Fruit fly (Drosophila melanogaster) whole organism, embryonic: Measurements from ENCODE around the gene CG1575.

Source experiments
- Adf1 ChIP-seq: fragments of 200-800 bp; sonication (Bioruptor generic); IDR thresholded peaks from 2 replicates; pipeline ENCODE4 v1.3.6; 2022; ENCODE audit warnings: missing biosample characterization, missing genetic modification characterization
- C15 ChIP-seq: fragments of 200-800 bp; sonication (Bioruptor generic); IDR thresholded peaks from 3 replicates; pipeline ENCODE4 v1.3.6; 2022; ENCODE audit warnings: missing biosample characterization, missing genetic modification characterization
- CG10147 ChIP-seq: fragments of 200-800 bp; sonication (Bioruptor generic); optimal IDR thresholded peaks from 2 replicates; lab custom pipeline; 2019; ENCODE audit warnings: missing biosample characterization, mild to moderate bottlenecking, missing genetic modification characterization, moderate library complexity
- CG12769 ChIP-seq: fragments of 200-800 bp; sonication (Bioruptor generic); optimal IDR thresholded peaks from 2 replicates; lab custom pipeline; 2019; ENCODE audit warnings: missing biosample characterization, mild to moderate bottlenecking, missing genetic modification characterization, moderate library complexity
- CG14014 ChIP-seq: fragments of 200-800 bp; sonication (Bioruptor generic); IDR thresholded peaks from 2 replicates; pipeline ENCODE4 v1.3.6; 2022; ENCODE audit warnings: missing biosample characterization, missing genetic modification characterization
- CG1529 ChIP-seq: fragments of 200-800 bp; sonication (Bioruptor generic); optimal IDR thresholded peaks from 3 replicates; lab custom pipeline; 2018; ENCODE audit warnings: missing biosample characterization, missing genetic modification characterization
- CG17385 ChIP-seq: fragments of 200-800 bp; sonication (Bioruptor generic); optimal IDR thresholded peaks from 3 replicates; lab custom pipeline; 2018; ENCODE audit warnings: missing biosample characterization, mild to moderate bottlenecking, missing genetic modification characterization
- CG17912 ChIP-seq: fragments of 200-800 bp; sonication (Bioruptor generic); optimal IDR thresholded peaks from 2 replicates; lab custom pipeline; 2018; ENCODE audit warnings: missing biosample characterization, mild to moderate bottlenecking, missing genetic modification characterization
- CG2678 ChIP-seq: fragments of 200-800 bp; sonication (Bioruptor generic); optimal IDR thresholded peaks from 3 replicates; lab custom pipeline; 2019; ENCODE audit warnings: missing biosample characterization, mild to moderate bottlenecking, missing genetic modification characterization, moderate library complexity
- CG2889 ChIP-seq: fragments of 200-800 bp; sonication (Bioruptor generic); IDR thresholded peaks from 3 replicates; pipeline ENCODE4 v1.3.6; 2022; ENCODE audit warnings: missing biosample characterization, missing genetic modification characterization
- CG30403 ChIP-seq: fragments of 200-800 bp; sonication (Bioruptor generic); optimal IDR thresholded peaks from 3 replicates; lab custom pipeline; 2016; ENCODE audit warnings: missing biosample characterization, missing genetic modification characterization
- CG6272 ChIP-seq: fragments of 200-800 bp; sonication (Bioruptor generic); IDR thresholded peaks from 2 replicates; pipeline ENCODE4 v1.3.6; 2022; ENCODE audit warnings: missing biosample characterization, missing genetic modification characterization
- CG8765 ChIP-seq: fragments of 200-800 bp; sonication (Bioruptor generic); IDR thresholded peaks from 2 replicates; pipeline ENCODE4 v1.3.6; 2022; ENCODE audit warnings: missing biosample characterization, missing genetic modification characterization
- CG9437 ChIP-seq: fragments of 200-800 bp; sonication (Bioruptor generic); optimal IDR thresholded peaks from 2 replicates; lab custom pipeline; 2018; ENCODE audit warnings: missing biosample characterization, mild to moderate bottlenecking, missing genetic modification characterization
- CG9797 ChIP-seq: fragments of 200-800 bp; sonication (Bioruptor generic); optimal IDR thresholded peaks from 3 replicates; lab custom pipeline; 2018; ENCODE audit warnings: missing biosample characterization, mild to moderate bottlenecking, missing genetic modification characterization
- D ChIP-seq, 2 experiments: fragments of 200-800 bp in 1 of 2; fragments of >200 bp in 1 of 2; sonication (Bioruptor generic) in 1 of 2; optimal IDR thresholded peaks; 2 replicates in 1 of 2; 3 replicates in 1 of 2; lab custom pipeline; 2017; ENCODE audit warnings: mild to moderate bottlenecking in 1 of 2, missing biosample characterization in 1 of 2, missing genetic modification characterization in 1 of 2, missing genetic modification reagents in 1 of 2
- Dip3 ChIP-seq: fragments of 200-800 bp; sonication (Bioruptor generic); optimal IDR thresholded peaks from 3 replicates; lab custom pipeline; 2016; ENCODE audit warnings: missing biosample characterization, missing genetic modification characterization
- H15 ChIP-seq: fragments of 200-800 bp; sonication (Bioruptor generic); IDR thresholded peaks from 3 replicates; pipeline ENCODE4 v1.3.6; 2022; ENCODE audit warnings: missing biosample characterization, missing genetic modification characterization
- HLH54F ChIP-seq: fragments of 200-800 bp; sonication (Bioruptor generic); optimal IDR thresholded peaks from 3 replicates; lab custom pipeline; 2016; ENCODE audit warnings: missing biosample characterization, missing genetic modification characterization
- Hand ChIP-seq: fragments of 200-800 bp; sonication (Bioruptor generic); optimal IDR thresholded peaks from 2 replicates; lab custom pipeline; 2017; ENCODE audit warnings: mild to moderate bottlenecking, missing biosample characterization, missing genetic modification reagents, missing genetic modification characterization
- Jarid2 ChIP-seq: fragments of 200-800 bp; sonication (Bioruptor generic); optimal IDR thresholded peaks from 3 replicates; lab custom pipeline; 2017; ENCODE audit warnings: mild to moderate bottlenecking, missing biosample characterization, missing genetic modification reagents, missing genetic modification characterization
- Kr ChIP-seq: fragments of 200-800 bp; sonication (Bioruptor generic); optimal IDR thresholded peaks from 2 replicates; lab custom pipeline; 2017; ENCODE audit warnings: missing biosample characterization, mild to moderate bottlenecking, missing genetic modification characterization
- Lpt ChIP-seq: fragments of >200 bp; optimal IDR thresholded peaks from 2 replicates; lab custom pipeline; 2018; ENCODE audit warnings: missing biosample characterization, missing genetic modification characterization
- Meics ChIP-seq: fragments of 200-800 bp; sonication (Bioruptor generic); optimal IDR thresholded peaks from 2 replicates; lab custom pipeline; 2017; ENCODE audit warnings: missing biosample characterization, mild to moderate bottlenecking, missing genetic modification characterization
- Sox102F ChIP-seq: fragments of 200-800 bp; sonication (Bioruptor generic); optimal IDR thresholded peaks from 2 replicates; lab custom pipeline; 2018; ENCODE audit warnings: missing biosample characterization, mild to moderate bottlenecking, missing genetic modification characterization, moderate library complexity
- Stat92E ChIP-seq, 3 experiments: fragments of >200 bp in 2 of 3; fragments of 200-800 bp in 1 of 3; sonication (Bioruptor generic) in 1 of 3; optimal IDR thresholded peaks; 2 replicates each; lab custom pipeline; 2017 to 2019; ENCODE audit warnings: missing biosample characterization in 3 of 3, missing genetic modification characterization in 3 of 3, mild to moderate bottlenecking in 1 of 3, moderate library complexity in 1 of 3
- Xbp1 ChIP-seq: fragments of 200-800 bp; sonication (Bioruptor generic); optimal IDR thresholded peaks from 3 replicates; lab custom pipeline; 2016; ENCODE audit warnings: missing biosample characterization, mild to moderate bottlenecking, missing genetic modification characterization
- ap ChIP-seq: fragments of 200-800 bp; sonication (Bioruptor generic); IDR thresholded peaks from 2 replicates; pipeline ENCODE4 v1.3.6; 2022; ENCODE audit warnings: missing biosample characterization, missing genetic modification characterization
- ash1 ChIP-seq: fragments of 200-800 bp; sonication (Bioruptor generic); optimal IDR thresholded peaks from 2 replicates; lab custom pipeline; 2018; ENCODE audit warnings: missing biosample characterization, mild to moderate bottlenecking, missing genetic modification characterization
- bowl ChIP-seq: fragments of 200-800 bp; sonication (Bioruptor generic); IDR thresholded peaks from 2 replicates; pipeline ENCODE4 v1.3.6; 2022; ENCODE audit warnings: missing biosample characterization, missing genetic modification characterization
- cad ChIP-seq: fragments of >200 bp; optimal IDR thresholded peaks from 2 replicates; lab custom pipeline; 2017; ENCODE audit warnings: missing biosample characterization, missing genetic modification characterization
- chm ChIP-seq: fragments of 200-800 bp; sonication (Bioruptor generic); IDR thresholded peaks from 2 replicates; pipeline ENCODE4 v1.3.6; 2022; ENCODE audit warnings: missing biosample characterization, missing genetic modification characterization
- disco-r ChIP-seq: fragments of 200-800 bp; sonication (Bioruptor generic); optimal IDR thresholded peaks from 2 replicates; lab custom pipeline; 2016; ENCODE audit warnings: missing biosample characterization, missing genetic modification characterization
- exex ChIP-seq: fragments of 200-800 bp; sonication (Bioruptor generic); optimal IDR thresholded peaks from 4 replicates; lab custom pipeline; 2018; ENCODE audit warnings: missing biosample characterization, mild to moderate bottlenecking, missing genetic modification characterization, moderate library complexity
- fd3F ChIP-seq: fragments of 200-800 bp; sonication (Bioruptor generic); optimal IDR thresholded peaks from 2 replicates; lab custom pipeline; 2018; ENCODE audit warnings: missing biosample characterization, mild to moderate bottlenecking, missing genetic modification characterization, moderate library complexity
- gce ChIP-seq: fragments of 200-800 bp; sonication (Bioruptor generic); IDR thresholded peaks from 3 replicates; pipeline ENCODE4 v1.3.6; 2022; ENCODE audit warnings: missing biosample characterization, missing genetic modification characterization
- grn ChIP-seq: fragments of 200-800 bp; sonication (Bioruptor generic); optimal IDR thresholded peaks from 3 replicates; lab custom pipeline; 2017; ENCODE audit warnings: missing biosample characterization, missing genetic modification characterization
- inv ChIP-seq: fragments of 200-800 bp; sonication (Bioruptor generic); IDR thresholded peaks from 2 replicates; pipeline ENCODE4 v1.3.6; 2022; ENCODE audit warnings: missing biosample characterization, missing genetic modification characterization; ENCODE audit not compliant: partially characterized antibody
- lbe ChIP-seq: fragments of 200-800 bp; sonication (Bioruptor generic); optimal IDR thresholded peaks from 2 replicates; lab custom pipeline; 2016; ENCODE audit warnings: missing biosample characterization, mild to moderate bottlenecking, missing genetic modification characterization
- pb ChIP-seq: fragments of 200-800 bp; sonication (Bioruptor generic); optimal IDR thresholded peaks from 3 replicates; lab custom pipeline; 2016; ENCODE audit warnings: missing biosample characterization, missing genetic modification characterization
- peb ChIP-seq: fragments of 200-800 bp; sonication (Bioruptor generic); IDR thresholded peaks from 2 replicates; pipeline ENCODE4 v1.3.6; 2022; ENCODE audit warnings: missing biosample characterization, missing genetic modification characterization
- pros ChIP-seq: fragments of 200-800 bp; sonication (Bioruptor generic); optimal IDR thresholded peaks from 3 replicates; lab custom pipeline; 2019; ENCODE audit warnings: missing biosample characterization, mild to moderate bottlenecking, missing genetic modification characterization, moderate library complexity
- rib ChIP-seq: fragments of 200-800 bp; sonication (Bioruptor generic); IDR thresholded peaks from 2 replicates; pipeline ENCODE4 v1.3.6; 2022; ENCODE audit warnings: missing biosample characterization, missing genetic modification characterization
- sens ChIP-seq: fragments of 200-800 bp; sonication (Bioruptor generic); peaks from one replicate; lab custom pipeline; 2016; ENCODE audit warnings: missing biosample characterization, missing genetic modification characterization
- sr ChIP-seq: fragments of 200-800 bp; sonication (Bioruptor generic); IDR thresholded peaks from 3 replicates; pipeline ENCODE4 v1.3.6; 2022; ENCODE audit warnings: missing biosample characterization, missing genetic modification characterization
- tap ChIP-seq: fragments of 200-800 bp; optimal IDR thresholded peaks from 3 replicates; lab custom pipeline; 2019; ENCODE audit warnings: missing biosample characterization, mild to moderate bottlenecking, missing genetic modification characterization, moderate library complexity
- tll ChIP-seq, 2 experiments: fragments of 200-800 bp in 1 of 2; fragments of >200 bp in 1 of 2; sonication (Bioruptor generic) in 1 of 2; optimal IDR thresholded peaks; 2 replicates each; lab custom pipeline; 2017 to 2019; ENCODE audit warnings: missing biosample characterization in 2 of 2, missing genetic modification characterization in 2 of 2, mild to moderate bottlenecking in 1 of 2, moderate library complexity in 1 of 2
- usp ChIP-seq: fragments of >200 bp; optimal IDR thresholded peaks from 2 replicates; lab custom pipeline; 2017; ENCODE audit warnings: missing biosample characterization, missing genetic modification characterization
- vfl ChIP-seq: fragments of 200-800 bp; sonication (Bioruptor generic); optimal IDR thresholded peaks from 2 replicates; lab custom pipeline; 2016; ENCODE audit warnings: missing biosample characterization, missing genetic modification characterization
- z ChIP-seq: fragments of 200-800 bp; sonication (Bioruptor generic); IDR thresholded peaks from 3 replicates; pipeline ENCODE4 v1.3.6; 2022; ENCODE audit warnings: missing biosample characterization, missing genetic modification characterization

Gene CG1575

DNA sequence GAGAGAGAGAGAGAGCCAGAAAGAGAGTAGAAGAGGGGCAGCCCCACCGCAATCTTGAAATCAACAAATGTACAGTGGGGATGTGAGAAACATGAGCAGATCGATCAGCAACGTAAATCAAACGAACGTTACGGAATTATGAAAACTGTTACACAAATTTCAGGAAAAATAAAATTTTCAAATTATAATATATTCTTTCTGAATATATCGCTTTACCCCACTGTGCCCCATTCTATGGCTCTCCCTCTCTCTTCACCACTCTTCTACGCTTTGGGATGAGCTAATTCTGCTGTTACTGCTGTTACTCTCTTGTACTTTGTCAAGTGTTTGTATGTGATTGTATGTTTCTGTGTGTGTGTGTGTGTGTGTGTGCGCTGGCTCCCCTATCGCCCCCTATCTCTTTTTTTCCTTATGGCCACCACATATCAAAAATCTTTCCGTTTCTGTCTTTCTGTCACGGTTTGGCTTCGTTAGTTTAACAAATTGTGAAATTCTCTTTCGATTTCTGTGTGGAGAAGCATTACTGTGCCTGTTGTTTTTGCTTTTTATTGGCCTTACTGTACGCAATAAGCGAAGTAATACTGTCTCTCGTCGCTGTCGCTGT is 25.7 kb upstream of the CG1575 start (continued):
- TF ChIP-seq Stat92E (GFP tag; optimal IDR thresholded peaks at IDR 0.05; lab: Kevin White, UChicago) (peak in 1 of 3 experiments; percentile 66), peb (GFP tag; lab: Robert Waterston, UW) (peak; percentile 96), inv (GFP tag; lab: Robert Waterston, UW) (0 out of 2 replicates have a peak, but pooled peaks have one; percentile 35), rib (peak; percentile 98), Sox102F (GFP tag; lab: Kevin White, UChicago) (peak; percentile 97), ap (GFP tag; lab: Robert Waterston, UW) (peak; percentile 98), disco-r (GFP tag; lab: Kevin White, UChicago) (peak; percentile 67), CG9437 (peak; percentile 88), Adf1 (GFP tag; lab: Robert Waterston, UW) (peak; percentile 90), Hand (GFP tag; lab: Kevin White, UChicago) (peak; percentile 96), Lpt (GFP tag; lab: Kevin White, UChicago) (no peak), lbe (GFP tag; lab: Kevin White, UChicago) (peak; percentile 90), H15 (peak; percentile 98), z (peak; percentile 76), CG17385 (peak; percentile 95), sens (peak; percentile 98), CG9797 (GFP tag; lab: Kevin White, UChicago) (peak; percentile 42), sr (GFP tag; lab: Robert Waterston, UW) (peak; percentile 96), exex (tag; lab: Kevin White, UChicago) (peak; percentile 81), CG10147 (peak; percentile 95), CG1529 (peak; percentile 93), tll (GFP tag; optimal IDR thresholded peaks at IDR 0.05; lab: Kevin White, UChicago) (no peak), CG14014 (GFP tag; lab: Robert Waterston, UW) (peak; percentile 98), CG2678 (peak; percentile 97), HLH54F (GFP tag; lab: Kevin White, UChicago) (peak; percentile 86), vfl (GFP tag; lab: Kevin White, UChicago) (peak; percentile 92), Kr (GFP tag; lab: Kevin White, UChicago) (no peak), CG2889 (GFP tag; lab: Robert Waterston, UW) (peak; percentile 98), CG17912 (GFP tag; lab: Kevin White, UChicago) (no peak), tap (tag; lab: Kevin White, UChicago) (peak; percentile 96), usp (GFP tag; lab: Kevin White, UChicago) (no peak), D (optimal IDR thresholded peaks at IDR 0.05; lab: Kevin White, UChicago) (no peak), D (GFP tag; optimal IDR thresholded peaks at IDR 0.05; lab: Kevin White, UChicago) (peak; percentile 93), C15 (GFP tag; lab: Robert Waterston, UW) (peak; percentile 96), Dip3 (GFP tag; lab: Kevin White, UChicago) (peak; percentile 86), bowl (GFP tag; lab: Robert Waterston, UW) (peak; percentile 97), CG8765 (GFP tag; lab: Robert Waterston, UW) (peak; percentile 91), CG6272 (GFP tag; lab: Robert Waterston, UW) (peak; percentile 97), CG12769 (tag; lab: Kevin White, UChicago) (peak; percentile 97), grn (GFP tag; lab: Kevin White, UChicago) (peak; percentile 96), chm (peak; percentile 99), cad (GFP tag; lab: Kevin White, UChicago) (no peak), gce (peak; percentile 98), fd3F (GFP tag; lab: Kevin White, UChicago) (peak; percentile 94), pb (GFP tag; lab: Kevin White, UChicago) (peak; percentile 52), Meics (GFP tag; lab: Kevin White, UChicago) (peak; percentile 98), Xbp1 (GFP tag; lab: Kevin White, UChicago) (peak; percentile 97), Jarid2 (GFP tag; lab: Kevin White, UChicago) (peak; percentile 80), pros (GFP tag; lab: Kevin White, UChicago) (peak; percentile 74), CG30403 (peak; percentile 96), ash1 (GFP tag; lab: Kevin White, UChicago) (peak; percentile 76)
